Fruit fly (Drosophila melanogaster): ENCODE measurements around the gene CG46399.

CG46399 gene

dm6 chrX:14839047-14839446 is 20.0 kb upstream of the CG46399 start, which contains the start of the genes CG32590 and Flo2 (continued):
- TF ChIP-seq salm (tag; optimal IDR thresholded peaks at IDR 0.05) (no peak), CG8359 (GFP tag; optimal IDR thresholded peaks at IDR 0.05; ENCODE audit: borderline replicate concordance) (no peak), Eip74EF (GFP tag; optimal IDR thresholded peaks at IDR 0.05) (peak in 1 of 2 experiments; percentile 27), CG10147 (GFP tag; optimal IDR thresholded peaks at IDR 0.05) (peak; percentile 62), CG13894 (tag; optimal IDR thresholded peaks at IDR 0.05) (peak; percentile 70), CG1792 (GFP tag; optimal IDR thresholded peaks at IDR 0.05) (peak; percentile 65), tin (GFP tag; optimal IDR thresholded peaks at IDR 0.05) (peak; percentile 81), kay (GFP tag; optimal IDR thresholded peaks at IDR 0.05) (peak; percentile 36), BtbVII (GFP tag; optimal IDR thresholded peaks at IDR 0.05) (no peak), YL-1 (GFP tag; optimal IDR thresholded peaks at IDR 0.05) (no peak), CG9727 (GFP tag; optimal IDR thresholded peaks at IDR 0.05) (peak; percentile 72), slp2 (GFP tag; optimal IDR thresholded peaks at IDR 0.05) (peak; percentile 52), cas (GFP tag; IDR thresholded peaks at IDR 0.05) (peak; percentile 60), CG13287 (GFP tag; IDR thresholded peaks at IDR 0.05; ENCODE audit: partially characterized antibody) (peak; percentile 98), Poxn (GFP tag; IDR thresholded peaks at IDR 0.05) (no peak; the same call in 1 of the 2 replicates), pho (GFP tag; optimal IDR thresholded peaks at IDR 0.05) (peak; percentile 84), CG9797 (GFP tag; optimal IDR thresholded peaks at IDR 0.05) (no peak), dati (GFP tag; IDR thresholded peaks at IDR 0.05) (no peak), gcm2 (GFP tag; optimal IDR thresholded peaks at IDR 0.05) (no peak), Opbp (GFP tag; IDR thresholded peaks at IDR 0.05; ENCODE audit: partially characterized antibody) (peak; percentile 88), CG8388 (GFP tag; optimal IDR thresholded peaks at IDR 0.05) (peak; percentile 58), CG1529 (GFP tag; optimal IDR thresholded peaks at IDR 0.05) (no peak), trem (tag; optimal IDR thresholded peaks at IDR 0.05) (peak; percentile 63), CG8924 (tag; optimal IDR thresholded peaks at IDR 0.05) (peak; percentile 61), Hand (GFP tag; optimal IDR thresholded peaks at IDR 0.05) (no peak), h (optimal IDR thresholded peaks at IDR 0.05) (no peak), insv (GFP tag; optimal IDR thresholded peaks at IDR 0.05) (peak in 1 of 2 experiments; percentile 91), CG10979 (tag; optimal IDR thresholded peaks at IDR 0.05) (peak; percentile 45), emc (GFP tag; optimal IDR thresholded peaks at IDR 0.05) (peak; percentile 13), Max (GFP tag; optimal IDR thresholded peaks at IDR 0.05) (peak; percentile 55), CG17802 (tag; optimal IDR thresholded peaks at IDR 0.05) (peak; percentile 3), CG8478 (optimal IDR thresholded peaks at IDR 0.05) (no peak), CG31224 (GFP tag; IDR thresholded peaks at IDR 0.05) (peak; percentile 70), Tbp (GFP tag; optimal IDR thresholded peaks at IDR 0.05) (no peak), Xbp1 (GFP tag; optimal IDR thresholded peaks at IDR 0.05) (peak; percentile 80), CG12299 (tag; optimal IDR thresholded peaks at IDR 0.05) (peak; percentile 61), Hr3 (GFP tag; optimal IDR thresholded peaks at IDR 0.05) (peak; percentile 58), CG7271 (tag; optimal IDR thresholded peaks at IDR 0.05) (peak; percentile 15), sens (GFP tag) (peak; percentile 96), Deaf1 (tag; optimal IDR thresholded peaks at IDR 0.05) (peak; percentile 52), CG6683 (GFP tag; optimal IDR thresholded peaks at IDR 0.05) (peak; percentile 25), Ada2b (GFP tag; IDR thresholded peaks at IDR 0.05) (peak; percentile 78), Pdp1 (GFP tag; optimal IDR thresholded peaks at IDR 0.05) (peak; percentile 77), Sry-δ (GFP tag; optimal IDR thresholded peaks at IDR 0.05) (peak; percentile 94), CG16779 (GFP tag; IDR thresholded peaks at IDR 0.05) (no peak), hkb (optimal IDR thresholded peaks at IDR 0.05) (no peak), hkb (GFP tag; IDR thresholded peaks at IDR 0.05) (peak; percentile 73), CoRest (tag; optimal IDR thresholded peaks at IDR 0.05) (peak; percentile 74), CG2678 (tag; optimal IDR thresholded peaks at IDR 0.05) (peak; percentile 60), Oaz (GFP tag; IDR thresholded peaks at IDR 0.05) (peak; percentile 72; the same call in 1 of the 2 replicates), CG13123 (GFP tag; optimal IDR thresholded peaks at IDR 0.05) (peak; percentile 31), CG14667 (GFP tag; IDR thresholded peaks at IDR 0.05) (peak; percentile 72)
